Worm (Caenorhabditis elegans) whole organism, L3 larva: ENCODE measurements around the gene ssp-35.

Experiments used
- aly-2 ChIP-seq: fragments of 150-350 bp; optimal IDR thresholded peaks from 2 replicates; lab custom pipeline; 2014; ENCODE audit warnings: missing biosample characterization, missing genetic modification characterization
- ama-1 ChIP-seq: fragments of 150-350 bp; optimal IDR thresholded peaks from 2 replicates; lab custom pipeline; 2018
- ceh-16 ChIP-seq: sonication (generic microtip); optimal IDR thresholded peaks from 2 replicates; lab custom pipeline; 2017; ENCODE audit warnings: missing biosample characterization, missing genetic modification characterization
- ceh-28 ChIP-seq: fragments of 150-350 bp; optimal IDR thresholded peaks from 2 replicates; lab custom pipeline; 2014; ENCODE audit warnings: missing biosample characterization, missing genetic modification reagents, missing genetic modification characterization
- ceh-82 ChIP-seq: fragments of 150-350 bp; optimal IDR thresholded peaks from 2 replicates; lab custom pipeline; 2014; ENCODE audit warnings: missing biosample characterization, missing genetic modification characterization
- ceh-9 ChIP-seq: sonication (generic microtip); optimal IDR thresholded peaks from 2 replicates; lab custom pipeline; 2018; ENCODE audit warnings: missing biosample characterization, missing genetic modification characterization
- egl-27 ChIP-seq: sonication (generic microtip); optimal IDR thresholded peaks from 4 replicates; lab custom pipeline; 2017; ENCODE audit warnings: missing biosample characterization, missing genetic modification reagents, missing genetic modification characterization
- egl-5 ChIP-seq: fragments of 150-350 bp; optimal IDR thresholded peaks from 2 replicates; lab custom pipeline; 2017; ENCODE audit warnings: missing biosample characterization, missing genetic modification reagents, missing genetic modification characterization, inconsistent platforms
- elt-1 ChIP-seq: fragments of 150-350 bp; optimal IDR thresholded peaks from 2 replicates; lab custom pipeline; 2014; ENCODE audit warnings: missing biosample characterization, missing genetic modification characterization
- elt-2 ChIP-seq: sonication (generic microtip); optimal IDR thresholded peaks from 2 replicates; lab custom pipeline; 2016; ENCODE audit warnings: missing genetic modification reagents, mild to moderate bottlenecking, missing genetic modification characterization, missing compliant biosample characterization
- elt-3 ChIP-seq, 3 experiments: fragments of 150-350 bp in 1 of 3; sonication (generic microtip) in 2 of 3; optimal IDR thresholded peaks; 2 replicates in 2 of 3; 4 replicates in 1 of 3; lab custom pipeline; 2014 to 2017; ENCODE audit warnings: missing biosample characterization in 3 of 3, missing genetic modification characterization in 3 of 3
- eor-1 ChIP-seq, 2 experiments: fragments of 150-350 bp; optimal IDR thresholded peaks; 2 replicates each; lab custom pipeline; 2014 to 2018; ENCODE audit warnings: missing biosample characterization in 2 of 2, missing genetic modification characterization in 2 of 2
- fkh-10 ChIP-seq: sonication (generic microtip); optimal IDR thresholded peaks from 2 replicates; lab custom pipeline; 2017; ENCODE audit warnings: missing biosample characterization, missing genetic modification reagents, missing genetic modification characterization
- fkh-2 ChIP-seq: fragments of 150-350 bp; optimal IDR thresholded peaks from 2 replicates; lab custom pipeline; 2014; ENCODE audit warnings: missing biosample characterization, missing genetic modification reagents, missing genetic modification characterization
- fos-1 ChIP-seq: fragments of 150-350 bp; optimal IDR thresholded peaks from 2 replicates; lab custom pipeline; 2014; ENCODE audit warnings: missing biosample characterization, missing genetic modification characterization
- hmg-11 ChIP-seq: sonication (generic microtip); optimal IDR thresholded peaks from 2 replicates; lab custom pipeline; 2016; ENCODE audit warnings: missing genetic modification characterization, missing compliant biosample characterization
- jun-1 ChIP-seq: fragments of 150-350 bp; optimal IDR thresholded peaks from 2 replicates; lab custom pipeline; 2014; ENCODE audit warnings: missing biosample characterization, missing genetic modification reagents, missing genetic modification characterization
- lin-15B ChIP-seq: fragments of 150-350 bp; optimal IDR thresholded peaks from 2 replicates; lab custom pipeline; 2014; ENCODE audit warnings: missing biosample characterization, missing genetic modification characterization
- lsy-12 ChIP-seq: sonication (generic microtip); optimal IDR thresholded peaks from 2 replicates; lab custom pipeline; 2016; ENCODE audit warnings: mild to moderate bottlenecking, missing genetic modification characterization, missing compliant biosample characterization
- mml-1 ChIP-seq: fragments of 150-350 bp; sonication (generic microtip); optimal IDR thresholded peaks from 3 replicates; lab custom pipeline; 2014; ENCODE audit warnings: missing biosample characterization, missing genetic modification characterization
- nfya-1 ChIP-seq: sonication (generic microtip); optimal IDR thresholded peaks from 2 replicates; lab custom pipeline; 2017; ENCODE audit warnings: missing genetic modification characterization, mild to moderate bottlenecking, missing compliant biosample characterization, antibody characterized with exemption, moderate library complexity; ENCODE audit not compliant: insufficient read depth
- nhr-11 ChIP-seq: fragments of 150-350 bp; optimal IDR thresholded peaks from 2 replicates; lab custom pipeline; 2014; ENCODE audit warnings: missing biosample characterization, missing genetic modification characterization
- nhr-23 ChIP-seq: fragments of 150-350 bp; optimal IDR thresholded peaks from 2 replicates; lab custom pipeline; 2014; ENCODE audit warnings: missing biosample characterization, missing genetic modification reagents, missing genetic modification characterization
- nhr-28 ChIP-seq: fragments of 150-350 bp; optimal IDR thresholded peaks from 2 replicates; lab custom pipeline; 2014; ENCODE audit warnings: missing biosample characterization, missing genetic modification characterization
- nhr-43 ChIP-seq: sonication (generic microtip); optimal IDR thresholded peaks from 2 replicates; lab custom pipeline; 2016; ENCODE audit warnings: mild to moderate bottlenecking, missing genetic modification characterization, missing compliant biosample characterization; ENCODE audit not compliant: poor library complexity, severe bottlenecking
- nhr-67 ChIP-seq: fragments of 150-350 bp; optimal IDR thresholded peaks from 2 replicates; lab custom pipeline; 2014; ENCODE audit warnings: missing biosample characterization, missing genetic modification characterization
- nhr-76 ChIP-seq: fragments of 150-350 bp; sonication (generic microtip); optimal IDR thresholded peaks from 5 replicates; lab custom pipeline; 2014; ENCODE audit warnings: missing biosample characterization, missing genetic modification characterization
- nhr-77 ChIP-seq: fragments of 150-350 bp; optimal IDR thresholded peaks from 2 replicates; lab custom pipeline; 2014; ENCODE audit warnings: missing biosample characterization, missing genetic modification characterization
- pha-4 ChIP-seq: fragments of 150-350 bp; optimal IDR thresholded peaks from 2 replicates; lab custom pipeline; 2014; ENCODE audit warnings: missing biosample characterization, missing genetic modification reagents, missing genetic modification characterization
- pqm-1 ChIP-seq: fragments of 150-350 bp; optimal IDR thresholded peaks from 2 replicates; lab custom pipeline; 2017; ENCODE audit warnings: missing biosample characterization, missing genetic modification characterization, inconsistent platforms
- sea-2 ChIP-seq: fragments of 150-350 bp; sonication (generic microtip); optimal IDR thresholded peaks from 4 replicates; lab custom pipeline; 2014; ENCODE audit warnings: missing biosample characterization, missing genetic modification reagents, missing genetic modification characterization
- skn-1 ChIP-seq: fragments of 150-350 bp; optimal IDR thresholded peaks from 2 replicates; lab custom pipeline; 2014; ENCODE audit warnings: missing biosample characterization, missing genetic modification characterization
- snpc-4 ChIP-seq: fragments of 150-350 bp; optimal IDR thresholded peaks from 2 replicates; lab custom pipeline; 2014; ENCODE audit warnings: missing biosample characterization, missing genetic modification characterization
- tbx-2 ChIP-seq: sonication (generic microtip); optimal IDR thresholded peaks from 2 replicates; lab custom pipeline; 2016; ENCODE audit warnings: mild to moderate bottlenecking, missing genetic modification characterization, missing compliant biosample characterization
- unc-39 ChIP-seq: sonication (generic microtip); optimal IDR thresholded peaks from 4 replicates; lab custom pipeline; 2017; ENCODE audit warnings: missing biosample characterization, missing genetic modification characterization
- unc-62 ChIP-seq: fragments of 150-350 bp; sonication (generic microtip); optimal IDR thresholded peaks from 4 replicates; lab custom pipeline; 2014; ENCODE audit warnings: missing biosample characterization, missing genetic modification reagents, missing genetic modification characterization
- zag-1 ChIP-seq: fragments of 150-350 bp; optimal IDR thresholded peaks from 2 replicates; lab custom pipeline; 2014; ENCODE audit warnings: missing biosample characterization, missing genetic modification characterization
- ztf-11 ChIP-seq: fragments of 150-350 bp; optimal IDR thresholded peaks from 2 replicates; lab custom pipeline; 2014; ENCODE audit warnings: missing biosample characterization, missing genetic modification characterization
- ztf-4 ChIP-seq: fragments of 150-350 bp; optimal IDR thresholded peaks from 2 replicates; lab custom pipeline; 2014; ENCODE audit warnings: missing biosample characterization, missing genetic modification characterization

ssp-35 gene

DNA sequence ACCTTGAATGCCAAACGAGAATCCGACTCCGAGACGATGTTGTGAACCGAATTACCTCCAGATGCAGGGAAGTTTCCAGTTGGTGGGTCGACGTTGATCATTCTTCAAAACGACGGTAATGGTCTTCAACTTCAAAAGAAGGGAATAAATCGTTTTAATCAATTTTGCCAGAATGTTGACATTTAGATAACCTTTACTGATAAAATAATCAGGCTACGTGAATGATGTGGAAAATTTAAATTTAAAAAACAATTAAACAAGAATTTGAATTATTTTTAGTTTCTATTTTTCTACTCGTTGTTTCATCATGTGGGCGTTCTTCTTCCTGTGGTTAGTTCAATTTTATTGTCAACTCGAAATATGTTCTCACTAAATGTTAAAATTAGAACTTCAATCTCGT lies at the start of gene ssp-35:
Gene ssp-35, minus strand, starts transcription at position 101 of the 400 bp plus-strand sequence.
- no peak for TF ChIP-seq ceh-28 (tag; lab: Kevin White, UChicago)

DNA sequence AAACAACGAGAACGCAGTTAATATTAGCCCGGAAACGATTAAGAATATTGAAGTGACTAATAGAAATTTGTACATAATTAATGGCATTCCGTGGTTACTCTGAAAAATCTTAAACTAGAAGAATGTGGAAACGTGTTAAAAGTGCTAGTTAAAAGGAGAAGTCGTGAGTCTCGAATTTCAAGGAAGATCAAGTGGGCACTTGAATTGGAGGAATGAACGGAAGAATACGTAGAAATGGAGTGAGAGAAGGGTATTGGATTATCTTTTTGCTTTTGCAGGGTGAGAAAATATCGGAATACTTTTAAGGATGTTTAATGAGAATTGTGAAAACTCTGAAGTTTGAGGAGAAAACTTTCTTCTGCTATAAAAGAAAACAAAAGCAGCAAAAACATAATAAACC lies 46.6 kb upstream of the ssp-35 start, which contains the start of gene hpo-30:
Gene hpo-30, minus strand, starts transcription at position 101 of the 400 bp plus-strand sequence.
- TF ChIP-seq jun-1 (tag; lab: Kevin White, UChicago), result no peak
- no peak for TF ChIP-seq aly-2 (tag; lab: Kevin White, UChicago)
- TF ChIP-seq nhr-76 (tag; lab: Kevin White, UChicago), result no peak
- TF ChIP-seq nhr-77 (tag; lab: Kevin White, UChicago), result no peak
- TF ChIP-seq lin-15B (tag; lab: Kevin White, UChicago), result no peak
- no peak for TF ChIP-seq nhr-43 (tag; lab: Kevin White, UChicago)
- no peak for TF ChIP-seq egl-27
- no peak for TF ChIP-seq fos-1 (tag; lab: Kevin White, UChicago)
- no peak for TF ChIP-seq pha-4 (tag; lab: Kevin White, UChicago)
- TF ChIP-seq, all 47 proteins: peak for 0

DNA sequence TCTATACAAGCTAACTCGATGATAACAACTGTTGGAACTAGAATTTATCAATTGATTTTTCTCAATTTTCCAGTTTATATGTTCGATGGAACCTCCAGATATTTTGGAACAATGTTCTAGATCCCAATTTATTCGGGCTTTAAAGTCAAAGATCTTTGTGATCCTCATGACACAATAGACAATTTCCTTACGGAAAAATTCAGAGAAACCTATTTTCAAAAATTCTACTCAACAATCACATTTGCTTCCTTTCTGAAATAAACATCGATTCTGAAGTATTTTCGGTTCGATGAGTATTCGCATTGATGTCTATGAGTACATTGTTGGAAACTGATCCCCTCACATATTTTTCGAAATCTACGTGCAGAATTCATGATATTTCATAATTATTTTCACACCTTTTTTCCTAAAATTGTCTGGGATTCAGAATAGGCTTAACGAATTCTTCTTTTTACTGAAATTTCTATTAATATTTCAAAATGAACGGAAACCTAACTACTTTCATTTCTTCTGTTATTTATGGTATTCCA lies 43.5 kb upstream of the ssp-35 start, which contains the start of gene srg-45:
Gene srg-45, plus strand, starts transcription at position 480 of the 530 bp plus-strand sequence.
- TF ChIP-seq egl-5 (tag; lab: Kevin White, UChicago) (no peak), ztf-4 (tag; lab: Kevin White, UChicago) (no peak), lsy-12 (tag; lab: Kevin White, UChicago) (no peak), ceh-9 (tag; lab: Kevin White, UChicago) (no peak), aly-2 (tag; lab: Kevin White, UChicago) (no peak), jun-1 (tag; lab: Kevin White, UChicago) (no peak), pha-4 (tag; lab: Kevin White, UChicago) (no peak), egl-27 (no peak), snpc-4 (no peak), sea-2 (GFP tag; lab: Kevin White, UChicago) (no peak), nhr-67 (no peak), pqm-1 (tag; lab: Kevin White, UChicago) (no peak), zag-1 (tag; lab: Kevin White, UChicago) (no peak), nhr-11 (no peak), elt-3 (tag; optimal IDR thresholded peaks at IDR 0.05; lab: Kevin White, UChicago) (no peak), tbx-2 (no peak), nhr-43 (tag; lab: Kevin White, UChicago) (no peak), unc-39 (tag; lab: Kevin White, UChicago) (no peak), nfya-1 (tag; lab: Kevin White, UChicago) (no peak)

DNA sequence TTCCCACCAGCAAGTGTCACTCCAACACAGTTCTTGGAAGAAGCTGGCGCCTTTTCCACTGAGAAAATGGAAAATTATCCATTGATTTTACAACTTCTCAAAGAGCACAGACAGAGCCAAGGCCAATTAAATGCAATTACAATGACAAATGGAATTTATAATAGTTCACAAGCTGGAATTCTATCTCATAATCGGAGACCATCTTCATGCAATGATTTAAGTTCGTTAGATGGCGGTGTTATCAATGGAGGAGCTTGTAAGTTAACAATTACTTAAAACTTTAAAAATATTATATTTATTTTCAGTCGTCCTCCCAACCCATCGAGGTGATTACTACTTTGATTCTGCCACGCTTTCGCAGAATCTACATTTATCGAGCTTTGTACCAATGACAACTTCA lies 42.1 kb upstream of the ssp-35 start:
- TF ChIP-seq ceh-82 (tag; lab: Kevin White, UChicago) (no peak), ama-1 (lab: Kevin White, UChicago) (no peak), hmg-11 (tag; lab: Kevin White, UChicago) (no peak), mml-1 (tag; lab: Kevin White, UChicago) (no peak), lsy-12 (tag; lab: Kevin White, UChicago) (no peak), nhr-67 (no peak), pha-4 (tag; lab: Kevin White, UChicago) (no peak), lin-15B (tag; lab: Kevin White, UChicago) (no peak), tbx-2 (no peak), zag-1 (tag; lab: Kevin White, UChicago) (no peak), elt-1 (tag; lab: Kevin White, UChicago) (no peak), nfya-1 (tag; lab: Kevin White, UChicago) (no peak), unc-62 (GFP tag; lab: Kevin White, UChicago) (no peak), nhr-11 (no peak), pqm-1 (tag; lab: Kevin White, UChicago) (no peak), nhr-23 (tag; lab: Kevin White, UChicago) (no peak), snpc-4 (no peak)

DNA sequence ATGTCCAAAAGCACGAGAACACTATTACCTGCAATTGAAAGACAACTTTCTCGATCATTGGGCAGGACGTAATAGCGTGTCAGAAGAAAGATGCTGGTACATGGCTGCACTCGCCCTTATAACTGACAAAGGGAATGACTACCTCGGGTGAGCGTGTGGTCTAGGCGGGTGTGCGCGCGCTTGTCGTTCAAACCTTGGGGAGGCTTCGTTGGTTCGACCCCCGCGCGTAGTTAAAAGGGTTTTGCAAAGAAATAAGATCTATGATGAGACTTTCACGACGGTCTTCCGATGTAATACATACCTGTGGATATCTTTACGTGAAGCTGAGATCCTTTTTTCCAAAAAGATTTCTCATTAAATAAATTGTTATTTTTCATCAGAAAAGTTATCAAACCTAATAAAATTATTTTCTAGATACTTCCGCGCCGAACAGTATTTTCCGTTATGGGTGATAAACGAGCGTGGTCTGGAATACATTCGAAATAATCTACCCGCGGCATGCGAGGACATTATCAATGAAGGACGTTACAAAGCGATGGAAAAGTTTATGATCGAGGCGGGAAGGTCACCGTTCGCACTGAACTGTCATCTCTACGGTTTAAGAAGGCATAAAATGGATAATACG lies 39.9 kb upstream of the ssp-35 start:
- peak; percentile 80 for TF ChIP-seq skn-1 (tag; lab: Kevin White, UChicago)
- peak; percentile 26 for TF ChIP-seq nhr-11
- peak; percentile 42 for TF ChIP-seq ztf-11 (tag; lab: Kevin White, UChicago)
- TF ChIP-seq elt-2 (tag; lab: Kevin White, UChicago), result peak; percentile 63
- peak; percentile 100 for TF ChIP-seq hmg-11 (tag; lab: Kevin White, UChicago)
- TF ChIP-seq jun-1 (tag; lab: Kevin White, UChicago), result peak; percentile 66
- TF ChIP-seq nhr-67, result peak; percentile 6
- TF ChIP-seq elt-1 (tag; lab: Kevin White, UChicago), result peak; percentile 16
- TF ChIP-seq unc-62 (GFP tag; lab: Kevin White, UChicago), result peak; percentile 13
- TF ChIP-seq fkh-2, result no peak
- peak; percentile 56 for TF ChIP-seq nhr-28 (tag; lab: Kevin White, UChicago)
- TF ChIP-seq mml-1 (tag; lab: Kevin White, UChicago), result peak; percentile 5
- peak; percentile 94 for TF ChIP-seq lsy-12 (tag; lab: Kevin White, UChicago)
- peak; percentile 97 for TF ChIP-seq nhr-43 (tag; lab: Kevin White, UChicago)
- peak in 2 of 3 experiments; percentile 28 to 77 for TF ChIP-seq elt-3 (tag; optimal IDR thresholded peaks at IDR 0.05; lab: Kevin White, UChicago)
- TF ChIP-seq nhr-76 (tag; lab: Kevin White, UChicago), result peak; percentile 79
- TF ChIP-seq ceh-28 (tag; lab: Kevin White, UChicago), result peak; percentile 46
- no peak for TF ChIP-seq eor-1 (tag; optimal IDR thresholded peaks at IDR 0.05; lab: Kevin White, UChicago)
- TF ChIP-seq ceh-16 (tag; lab: Kevin White, UChicago), result peak; percentile 37
- TF ChIP-seq fkh-10 (GFP tag; lab: Kevin White, UChicago), result peak; percentile 45
- TF ChIP-seq snpc-4, result no peak
- TF ChIP-seq tbx-2, result peak; percentile 95
- TF ChIP-seq ceh-82 (tag; lab: Kevin White, UChicago), result peak; percentile 94
